Fruit fly (Drosophila melanogaster): ENCODE measurements around the gene GATAd.

The GATAd gene

dm6 chr2L:10362408-10363067, 29.0 kb downstream of the GATAd start, which contains the start of the genes Cand1 and pim (continued):
- TF ChIP-seq row (GFP tag; IDR thresholded peaks at IDR 0.05) (peak; percentile 78), Gsc (GFP tag; IDR thresholded peaks at IDR 0.05) (no peak), Ets65A (GFP tag) (no peak), odd (GFP tag; optimal IDR thresholded peaks at IDR 0.05) (no peak), ac (GFP tag; optimal IDR thresholded peaks at IDR 0.05) (no peak), emc (GFP tag; optimal IDR thresholded peaks at IDR 0.05) (no peak), CG17328 (GFP tag; IDR thresholded peaks at IDR 0.05) (no peak), mld (GFP tag; IDR thresholded peaks at IDR 0.05; ENCODE audit: partially characterized antibody) (no peak), ap (GFP tag; IDR thresholded peaks at IDR 0.05) (no peak), CG2202 (tag; optimal IDR thresholded peaks at IDR 0.05) (no peak), ATbp (GFP tag; optimal IDR thresholded peaks at IDR 0.05) (no peak), Nf-YA (GFP tag; IDR thresholded peaks at IDR 0.05) (no peak), CG11456 (GFP tag; IDR thresholded peaks at IDR 0.05) (no peak), MTF-1 (GFP tag; optimal IDR thresholded peaks at IDR 0.05; ENCODE audit: borderline replicate concordance) (no peak), gsb (GFP tag; IDR thresholded peaks at IDR 0.05) (no peak), eve (GFP tag; optimal IDR thresholded peaks at IDR 0.05) (no peak), CG9215 (GFP tag; IDR thresholded peaks at IDR 0.05) (no peak), CG10147 (GFP tag; optimal IDR thresholded peaks at IDR 0.05) (peak; percentile 25), CG9437 (GFP tag; optimal IDR thresholded peaks at IDR 0.05) (no peak), HmgZ (tag; optimal IDR thresholded peaks at IDR 0.05) (no peak), CG4360 (GFP tag; IDR thresholded peaks at IDR 0.05) (no peak), HHEX (GFP tag; optimal IDR thresholded peaks at IDR 0.05) (no peak), D19A (tag; optimal IDR thresholded peaks at IDR 0.05) (peak; percentile 5), br (optimal IDR thresholded peaks at IDR 0.05) (no peak), CG1024 (GFP tag; IDR thresholded peaks at IDR 0.05) (no peak), Elba2 (GFP tag; optimal IDR thresholded peaks at IDR 0.05) (no peak), B-H2 (GFP tag; optimal IDR thresholded peaks at IDR 0.05) (no peak), CG2120 (GFP tag; optimal IDR thresholded peaks at IDR 0.05) (peak; percentile 4), CG32772 (GFP tag; IDR thresholded peaks at IDR 0.05) (no peak), slp2 (GFP tag; optimal IDR thresholded peaks at IDR 0.05) (no peak), nmo (GFP tag; optimal IDR thresholded peaks at IDR 0.05) (peak; percentile 73), lilli (GFP tag; optimal IDR thresholded peaks at IDR 0.05) (no peak), pfk (GFP tag; optimal IDR thresholded peaks at IDR 0.05) (peak; percentile 90), inv (GFP tag; IDR thresholded peaks at IDR 0.05; ENCODE audit: partially characterized antibody) (peak; percentile 55), pan (optimal IDR thresholded peaks at IDR 0.05) (no peak), pan (GFP tag; optimal IDR thresholded peaks at IDR 0.05 in 1 of 2, IDR thresholded peaks at IDR 0.05 in 1 of 2) (no peak), CG18011 (GFP tag; optimal IDR thresholded peaks at IDR 0.05) (no peak), zen (tag; optimal IDR thresholded peaks at IDR 0.05) (peak; percentile 41), Med (GFP tag) (peak; percentile 17), TFAM (GFP tag; optimal IDR thresholded peaks at IDR 0.05) (no peak), dysf (GFP tag; IDR thresholded peaks at IDR 0.05) (no peak), CG8359 (GFP tag; optimal IDR thresholded peaks at IDR 0.05; ENCODE audit: borderline replicate concordance) (no peak), salm (tag; optimal IDR thresholded peaks at IDR 0.05) (no peak), CG13624 (GFP tag; optimal IDR thresholded peaks at IDR 0.05) (no peak), ash1 (GFP tag; optimal IDR thresholded peaks at IDR 0.05) (no peak), hbn (GFP tag; IDR thresholded peaks at IDR 0.05; ENCODE audit: partially characterized antibody) (peak; percentile 46; the same call in 1 of the 2 replicates), CG32767 (GFP tag; IDR thresholded peaks at IDR 0.05) (no peak), pros (GFP tag; optimal IDR thresholded peaks at IDR 0.05) (no peak), sima (GFP tag; optimal IDR thresholded peaks at IDR 0.05) (no peak), CG7556 (GFP tag; optimal IDR thresholded peaks at IDR 0.05) (no peak), twi (tag; optimal IDR thresholded peaks at IDR 0.05) (peak; percentile 15)

Measured in whole organism, embryonic.